Worm (Caenorhabditis elegans): ENCODE measurements around the gene C25D7.9.

- TF ChIP-seq him-1 (tag; optimal IDR thresholded peaks at IDR 0.05): no peak
- no peak for TF ChIP-seq dao-5 (tag; optimal IDR thresholded peaks at IDR 0.05)
These were observed 948 bp upstream of the C25D7.9 start, which contains the start of gene rap-2 for ce11 chrV:15063987-15064386.

All from whole organism, L4/young adult.